Fruit fly (Drosophila melanogaster) whole organism, adult: ENCODE measurements around the gene CG43182.

Source experiments
- CG11617 ChIP-seq: fragments of 200-800 bp; sonication (Bioruptor generic); optimal IDR thresholded peaks from 2 replicates; lab custom pipeline; 2017; ENCODE audit warnings: mild to moderate bottlenecking, missing biosample characterization, missing genetic modification reagents, missing genetic modification characterization
- CG1620 ChIP-seq: fragments of 200-800 bp; sonication (Bioruptor generic); optimal IDR thresholded peaks from 2 replicates; lab custom pipeline; 2016; ENCODE audit warnings: missing biosample characterization, missing genetic modification characterization
- CG33017 ChIP-seq: fragments of 200-800 bp; sonication (Bioruptor generic); optimal IDR thresholded peaks from 2 replicates; lab custom pipeline; 2018; ENCODE audit warnings: missing biosample characterization, mild to moderate bottlenecking, missing genetic modification characterization, moderate library complexity
- CG7045 ChIP-seq: fragments of 200-800 bp; sonication (Bioruptor generic); optimal IDR thresholded peaks from 2 replicates; lab custom pipeline; 2017; ENCODE audit warnings: missing biosample characterization, mild to moderate bottlenecking, missing genetic modification characterization
- Clk ChIP-seq: fragments of 200-800 bp; sonication (Bioruptor generic); optimal IDR thresholded peaks from 2 replicates; lab custom pipeline; 2017; ENCODE audit warnings: missing biosample characterization, missing genetic modification characterization
- Crg-1 ChIP-seq: fragments of 200-800 bp; sonication (Bioruptor generic); optimal IDR thresholded peaks from 2 replicates; lab custom pipeline; 2016; ENCODE audit warnings: missing biosample characterization, missing genetic modification characterization
- cic ChIP-seq: fragments of 200-800 bp; sonication (Bioruptor generic); optimal IDR thresholded peaks from 2 replicates; lab custom pipeline; 2017; ENCODE audit warnings: missing biosample characterization, mild to moderate bottlenecking, missing genetic modification characterization, moderate library complexity
- kay ChIP-seq: fragments of 200-800 bp; sonication (Bioruptor generic); peaks from one replicate; lab custom pipeline; 2016; ENCODE audit warnings: missing biosample characterization, missing genetic modification characterization, borderline replicate concordance
- tj ChIP-seq: fragments of 200-800 bp; sonication (Bioruptor generic); optimal IDR thresholded peaks from 3 replicates; lab custom pipeline; 2017; ENCODE audit warnings: missing biosample characterization, mild to moderate bottlenecking, missing genetic modification characterization, moderate library complexity

dm6 chrX:356232-356631 is 3.4 kb downstream of the CG43182 start, which contains the start of gene y:
- no peak for TF ChIP-seq tj
- TF ChIP-seq CG1620 (GFP tag; lab: Kevin White, UChicago), result no peak
- TF ChIP-seq cic, result no peak
- no peak for TF ChIP-seq CG11617 (GFP tag; lab: Kevin White, UChicago)
- TF ChIP-seq CG33017 (tag; lab: Kevin White, UChicago), result no peak
- TF ChIP-seq CG7045 (GFP tag; lab: Kevin White, UChicago), result no peak
- TF ChIP-seq kay (GFP tag; lab: Kevin White, UChicago), result no peak
- TF ChIP-seq Clk (GFP tag; lab: Kevin White, UChicago), result no peak
- TF ChIP-seq Crg-1 (GFP tag; lab: Kevin White, UChicago), result no peak
